Fruit fly (Drosophila melanogaster): ENCODE measurements around the gene Mcr.

Mcr gene

DNA sequence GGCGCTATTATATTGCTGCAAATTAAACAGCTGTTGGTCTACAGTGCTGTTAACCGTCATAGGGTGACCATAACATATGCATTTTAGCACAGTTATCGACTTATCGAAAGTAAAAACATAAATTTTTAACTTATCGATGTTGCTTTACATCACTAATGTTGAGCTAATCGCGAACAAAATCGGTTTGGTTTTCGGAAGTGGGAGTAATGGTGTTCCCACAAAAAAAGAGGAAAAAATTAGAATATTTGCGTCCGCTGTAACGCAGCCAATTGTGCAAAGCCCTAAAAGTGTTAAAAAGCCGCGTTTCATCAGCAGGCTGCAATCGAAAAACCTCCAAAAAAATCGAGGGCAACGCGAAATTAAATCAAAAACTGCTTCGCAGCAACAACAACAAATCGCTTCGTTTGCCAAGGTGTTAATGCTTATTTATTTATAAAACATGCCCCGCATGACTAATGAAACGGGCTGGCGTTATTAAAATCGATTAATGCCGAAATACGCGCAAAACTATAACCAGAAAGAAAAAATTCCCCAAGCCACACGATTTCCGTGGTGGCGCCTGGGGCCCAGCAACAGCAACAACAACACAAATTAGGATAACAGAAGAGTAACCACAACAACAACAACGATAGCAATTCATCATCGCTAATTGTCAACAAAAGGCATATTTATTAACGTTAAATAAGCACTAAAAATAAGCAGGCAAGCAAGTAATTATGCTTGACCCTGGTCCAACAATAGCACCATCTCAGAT, 44.2 kb upstream of the Mcr start, which contains the start of the genes CG12375 and CG8668 (continued):
- TF ChIP-seq CG3726 (GFP tag; IDR thresholded peaks at IDR 0.05): no peak
- TF ChIP-seq CG15011 (GFP tag; optimal IDR thresholded peaks at IDR 0.05): no peak
- peak; percentile 51 for TF ChIP-seq inv (GFP tag; IDR thresholded peaks at IDR 0.05; ENCODE audit: partially characterized antibody)
- peak; percentile 78 for TF ChIP-seq tna (GFP tag; IDR thresholded peaks at IDR 0.05; ENCODE audit: partially characterized antibody)
- peak; percentile 73 for TF ChIP-seq MESR4 (GFP tag; optimal IDR thresholded peaks at IDR 0.05)
- TF ChIP-seq Atf6 (GFP tag; IDR thresholded peaks at IDR 0.05): no peak
- TF ChIP-seq mam (GFP tag; optimal IDR thresholded peaks at IDR 0.05): no peak
- TF ChIP-seq CG7271 (tag; optimal IDR thresholded peaks at IDR 0.05): no peak
- TF ChIP-seq Camta (GFP tag; optimal IDR thresholded peaks at IDR 0.05): no peak
- no peak for TF ChIP-seq jing (GFP tag; optimal IDR thresholded peaks at IDR 0.05)
- TF ChIP-seq CTCF (GFP tag; optimal IDR thresholded peaks at IDR 0.05): peak; percentile 22
- TF ChIP-seq gfzf (GFP tag; optimal IDR thresholded peaks at IDR 0.05): peak; percentile 29
- TF ChIP-seq fd96Cb (tag; optimal IDR thresholded peaks at IDR 0.05): no peak
- TF ChIP-seq nerfin-2 (GFP tag; IDR thresholded peaks at IDR 0.05; ENCODE audit: partially characterized antibody): peak; percentile 64
- no peak for TF ChIP-seq CG12104 (GFP tag; optimal IDR thresholded peaks at IDR 0.05)
- peak; percentile 37 for TF ChIP-seq Dp (GFP tag; optimal IDR thresholded peaks at IDR 0.05)
- no peak for TF ChIP-seq maf-S (GFP tag; optimal IDR thresholded peaks at IDR 0.05)
- TF ChIP-seq jigr1 (GFP tag; IDR thresholded peaks at IDR 0.05): no peak
- no peak for TF ChIP-seq schlank (tag; optimal IDR thresholded peaks at IDR 0.05)
- peak; percentile 45 for TF ChIP-seq CG8924 (tag; optimal IDR thresholded peaks at IDR 0.05)
- TF ChIP-seq CG17912 (GFP tag; optimal IDR thresholded peaks at IDR 0.05): no peak
- TF ChIP-seq Blimp-1 (GFP tag; optimal IDR thresholded peaks at IDR 0.05): no peak
- no peak for TF ChIP-seq CoRest (tag; optimal IDR thresholded peaks at IDR 0.05)
- TF ChIP-seq unc-4 (GFP tag; IDR thresholded peaks at IDR 0.05; ENCODE audit: partially characterized antibody): peak; percentile 84
- TF ChIP-seq CG13624 (GFP tag; optimal IDR thresholded peaks at IDR 0.05): peak; percentile 28
- TF ChIP-seq CG9817 (tag; optimal IDR thresholded peaks at IDR 0.05): no peak
- no peak for TF ChIP-seq ham (GFP tag; IDR thresholded peaks at IDR 0.05)
- no peak for TF ChIP-seq sqz (GFP tag; optimal IDR thresholded peaks at IDR 0.05)
- TF ChIP-seq Ets97D (GFP tag; optimal IDR thresholded peaks at IDR 0.05): peak; percentile 70
- TF ChIP-seq Pdp1 (GFP tag; optimal IDR thresholded peaks at IDR 0.05): peak in 1 of 2 experiments; percentile 18
- peak; percentile 92 for TF ChIP-seq Sry-δ (GFP tag; optimal IDR thresholded peaks at IDR 0.05)
- TF ChIP-seq CG42726 (GFP tag; IDR thresholded peaks at IDR 0.05; ENCODE audit: partially characterized antibody): peak; percentile 5; the same call in 1 of the 2 replicates
- TF ChIP-seq Stat92E (GFP tag; optimal IDR thresholded peaks at IDR 0.05): peak in 1 of 3 experiments; percentile 15
- no peak for TF ChIP-seq slp2 (GFP tag; optimal IDR thresholded peaks at IDR 0.05)
- no peak for TF ChIP-seq insv (GFP tag; optimal IDR thresholded peaks at IDR 0.05)
- peak; percentile 79 for TF ChIP-seq Med (GFP tag)
- TF ChIP-seq CG14860 (GFP tag; IDR thresholded peaks at IDR 0.05; ENCODE audit: partially characterized antibody): peak; percentile 58; the same call in 2 of the 3 replicates
- TF ChIP-seq danr (GFP tag; IDR thresholded peaks at IDR 0.05): no peak
- peak; percentile 32 for TF ChIP-seq mirr (GFP tag; optimal IDR thresholded peaks at IDR 0.05)
- TF ChIP-seq hb (GFP tag; IDR thresholded peaks at IDR 0.05; ENCODE audit: partially characterized antibody): peak; percentile 76; the same call in 2 of the 3 replicates
- TF ChIP-seq Hr51 (GFP tag; optimal IDR thresholded peaks at IDR 0.05): no peak
- peak; percentile 2 for TF ChIP-seq CG9727 (GFP tag; optimal IDR thresholded peaks at IDR 0.05)
- TF ChIP-seq CG4617 (GFP tag; optimal IDR thresholded peaks at IDR 0.05; ENCODE audit: borderline replicate concordance): peak; percentile 77
- no peak for TF ChIP-seq Gug (GFP tag; IDR thresholded peaks at IDR 0.05)
- no peak for TF ChIP-seq pros (GFP tag; optimal IDR thresholded peaks at IDR 0.05)
- no peak for TF ChIP-seq en (GFP tag; optimal IDR thresholded peaks at IDR 0.05)
- TF ChIP-seq CG7963 (GFP tag; IDR thresholded peaks at IDR 0.05; ENCODE audit: partially characterized antibody): peak; percentile 74; the same call in 2 of the 3 replicates
- TF ChIP-seq PHDP (tag; optimal IDR thresholded peaks at IDR 0.05): no peak
